Fruit fly (Drosophila melanogaster) whole organism, prepupa: ENCODE results near the gene Pura.
A peak's percentile ranks its signal among the peaks of the same experiment; 100 is the strongest.

Experiments
- Blimp-1 ChIP-seq: fragments of 200-800 bp; sonication (Bioruptor generic); optimal IDR thresholded peaks from 3 replicates; lab custom pipeline; 2017; ENCODE audit warnings: missing biosample characterization, missing genetic modification characterization, mild to moderate bottlenecking, moderate library complexity, missing genetic modification reagents
- CG10631 ChIP-seq: fragments of 200-800 bp; sonication (Bioruptor generic); optimal IDR thresholded peaks from 2 replicates; lab custom pipeline; 2016; ENCODE audit warnings: missing biosample characterization, missing genetic modification characterization
- CG11294 ChIP-seq: fragments of 200-800 bp; sonication (Bioruptor generic); IDR thresholded peaks from 2 replicates; pipeline ENCODE4 v1.3.6; 2022; ENCODE audit warnings: missing biosample characterization, missing genetic modification characterization
- CG11762 ChIP-seq: fragments of 200-800 bp; sonication (Bioruptor generic); optimal IDR thresholded peaks from 3 replicates; lab custom pipeline; 2016; ENCODE audit warnings: missing biosample characterization, missing genetic modification characterization; ENCODE audit not compliant: insufficient read depth
- CG11902 ChIP-seq: fragments of 200-800 bp; sonication (Bioruptor generic); optimal IDR thresholded peaks from 3 replicates; lab custom pipeline; 2016; ENCODE audit warnings: missing biosample characterization, missing genetic modification characterization
- CG1621 ChIP-seq: fragments of 200-800 bp; sonication (Bioruptor generic); optimal IDR thresholded peaks from 3 replicates; lab custom pipeline; 2018; ENCODE audit warnings: missing biosample characterization, mild to moderate bottlenecking, missing genetic modification characterization
- CG16779 ChIP-seq: fragments of 200-800 bp; sonication (Bioruptor generic); optimal IDR thresholded peaks from 3 replicates; lab custom pipeline; 2017; ENCODE audit warnings: missing biosample characterization, mild to moderate bottlenecking, missing genetic modification characterization
- CG3032 ChIP-seq: fragments of 200-800 bp; optimal IDR thresholded peaks from 2 replicates; lab custom pipeline; 2019; ENCODE audit warnings: missing biosample characterization, mild to moderate bottlenecking, missing genetic modification characterization, moderate library complexity
- CG31627 ChIP-seq: fragments of 200-800 bp; sonication (Bioruptor generic); optimal IDR thresholded peaks from 3 replicates; lab custom pipeline; 2016; ENCODE audit warnings: missing biosample characterization, missing genetic modification characterization
- CG34406 ChIP-seq: fragments of 200-800 bp; sonication (Bioruptor generic); optimal IDR thresholded peaks from 3 replicates; lab custom pipeline; 2016; ENCODE audit warnings: missing biosample characterization, missing genetic modification characterization
- CG3919 ChIP-seq: fragments of 200-800 bp; sonication (Bioruptor generic); optimal IDR thresholded peaks from 3 replicates; lab custom pipeline; 2016; ENCODE audit warnings: missing biosample characterization, missing genetic modification characterization
- CG4318 ChIP-seq: fragments of 200-800 bp; sonication (Bioruptor generic); optimal IDR thresholded peaks from 3 replicates; lab custom pipeline; 2017; ENCODE audit warnings: missing biosample characterization, mild to moderate bottlenecking, missing genetic modification characterization
- CG6163 ChIP-seq: fragments of 200-800 bp; sonication (Bioruptor generic); IDR thresholded peaks from 3 replicates; pipeline ENCODE4 v1.3.6; 2022; ENCODE audit warnings: missing biosample characterization, missing genetic modification characterization
- CG6276 ChIP-seq: fragments of 200-800 bp; sonication (Bioruptor generic); optimal IDR thresholded peaks from 2 replicates; lab custom pipeline; 2017; ENCODE audit warnings: missing biosample characterization, mild to moderate bottlenecking, missing genetic modification characterization
- CG6792 ChIP-seq: fragments of 200-800 bp; sonication (Bioruptor generic); optimal IDR thresholded peaks from 3 replicates; lab custom pipeline; 2016; ENCODE audit warnings: missing biosample characterization, missing genetic modification characterization
- CG7368 ChIP-seq: fragments of 200-800 bp; sonication (Bioruptor generic); optimal IDR thresholded peaks from 3 replicates; lab custom pipeline; 2016; ENCODE audit warnings: missing biosample characterization, missing genetic modification characterization
- CG8632 ChIP-seq: fragments of 200-800 bp; sonication (Bioruptor generic); optimal IDR thresholded peaks from 3 replicates; lab custom pipeline; 2016; ENCODE audit warnings: missing biosample characterization, missing genetic modification characterization
- CG9139 ChIP-seq: fragments of 200-800 bp; sonication (Bioruptor generic); optimal IDR thresholded peaks from 3 replicates; lab custom pipeline; 2017; ENCODE audit warnings: missing biosample characterization, mild to moderate bottlenecking, missing genetic modification characterization
- Eip75B ChIP-seq: fragments of 200-800 bp; sonication (Bioruptor generic); optimal IDR thresholded peaks from 3 replicates; lab custom pipeline; 2016; ENCODE audit warnings: missing biosample characterization, missing genetic modification characterization
- Eip78C ChIP-seq: fragments of 200-800 bp; sonication (Bioruptor generic); peaks from one replicate; lab custom pipeline; 2016; ENCODE audit warnings: missing biosample characterization, missing genetic modification characterization
- Eip93F ChIP-seq: fragments of 200-800 bp; sonication (Bioruptor generic); optimal IDR thresholded peaks from 2 replicates; lab custom pipeline; 2016; ENCODE audit warnings: missing biosample characterization, mild to moderate bottlenecking, missing genetic modification characterization
- Ets96B ChIP-seq: fragments of 200-800 bp; optimal IDR thresholded peaks from 2 replicates; lab custom pipeline; 2019; ENCODE audit warnings: missing biosample characterization, mild to moderate bottlenecking, missing genetic modification characterization, moderate library complexity
- Gug ChIP-seq: fragments of 200-800 bp; sonication (Bioruptor generic); IDR thresholded peaks from 2 replicates; pipeline ENCODE4 v1.3.6; 2022; ENCODE audit warnings: missing biosample characterization, missing genetic modification characterization
- Hr4 ChIP-seq: fragments of 200-800 bp; sonication (Bioruptor generic); optimal IDR thresholded peaks from 3 replicates; lab custom pipeline; 2016; ENCODE audit warnings: missing biosample characterization, missing genetic modification characterization
- Lpt ChIP-seq: fragments of 200-800 bp; sonication (Bioruptor generic); optimal IDR thresholded peaks from 3 replicates; lab custom pipeline; 2016; ENCODE audit warnings: missing biosample characterization, missing genetic modification characterization
- OdsH ChIP-seq: fragments of 200-800 bp; sonication (Bioruptor generic); optimal IDR thresholded peaks from 3 replicates; lab custom pipeline; 2016; ENCODE audit warnings: missing biosample characterization, missing genetic modification characterization
- Sox14 ChIP-seq: fragments of 200-800 bp; sonication (Bioruptor generic); optimal IDR thresholded peaks from 3 replicates; lab custom pipeline; 2016; ENCODE audit warnings: missing biosample characterization, missing genetic modification characterization
- Sox15 ChIP-seq: fragments of 200-800 bp; sonication (Bioruptor generic); optimal IDR thresholded peaks from 3 replicates; lab custom pipeline; 2016; ENCODE audit warnings: missing biosample characterization, missing genetic modification characterization
- achi ChIP-seq: fragments of 200-800 bp; sonication (Bioruptor generic); optimal IDR thresholded peaks from 3 replicates; lab custom pipeline; 2016; ENCODE audit warnings: missing biosample characterization, missing genetic modification characterization
- cyc ChIP-seq: fragments of 200-800 bp; sonication (Bioruptor generic); optimal IDR thresholded peaks from 3 replicates; lab custom pipeline; 2016; ENCODE audit warnings: missing biosample characterization, missing genetic modification characterization
- dac ChIP-seq: fragments of 200-800 bp; sonication (Bioruptor generic); optimal IDR thresholded peaks from 2 replicates; lab custom pipeline; 2017; ENCODE audit warnings: missing biosample characterization, mild to moderate bottlenecking, missing genetic modification characterization
- dsx ChIP-seq: fragments of 200-800 bp; optimal IDR thresholded peaks from 3 replicates; lab custom pipeline; 2019; ENCODE audit warnings: missing biosample characterization, mild to moderate bottlenecking, missing genetic modification characterization, moderate library complexity; ENCODE audit not compliant: poor library complexity, severe bottlenecking
- eg ChIP-seq: fragments of 200-800 bp; sonication (Bioruptor generic); IDR thresholded peaks from 3 replicates; pipeline ENCODE4 v1.3.6; 2022; ENCODE audit warnings: missing biosample characterization, missing genetic modification characterization
- fd85E ChIP-seq: fragments of 200-800 bp; sonication (Bioruptor generic); optimal IDR thresholded peaks from 3 replicates; lab custom pipeline; 2016; ENCODE audit warnings: missing biosample characterization, missing genetic modification characterization
- net ChIP-seq: fragments of 200-800 bp; sonication (Bioruptor generic); optimal IDR thresholded peaks from 3 replicates; lab custom pipeline; 2016; ENCODE audit warnings: missing biosample characterization, missing genetic modification characterization
- pdm3 ChIP-seq: fragments of 200-800 bp; sonication (Bioruptor generic); optimal IDR thresholded peaks from 3 replicates; lab custom pipeline; 2016; ENCODE audit warnings: missing biosample characterization, missing genetic modification characterization
- spab ChIP-seq: fragments of 200-800 bp; sonication (Bioruptor generic); optimal IDR thresholded peaks from 2 replicates; lab custom pipeline; 2017; ENCODE audit warnings: missing biosample characterization, mild to moderate bottlenecking, missing genetic modification characterization, missing genetic modification reagents
- ss ChIP-seq, 2 experiments: fragments of 200-800 bp; sonication (Bioruptor generic); optimal IDR thresholded peaks; 2 replicates in 1 of 2; 3 replicates in 1 of 2; lab custom pipeline; 2017 to 2018; ENCODE audit warnings: mild to moderate bottlenecking in 2 of 2, missing biosample characterization in 2 of 2, missing genetic modification characterization in 2 of 2, moderate library complexity in 1 of 2
- svp ChIP-seq: fragments of 200-800 bp; sonication (Bioruptor generic); peaks from one replicate; lab custom pipeline; 2016; ENCODE audit warnings: missing biosample characterization, missing genetic modification characterization

Gene Pura

DNA sequence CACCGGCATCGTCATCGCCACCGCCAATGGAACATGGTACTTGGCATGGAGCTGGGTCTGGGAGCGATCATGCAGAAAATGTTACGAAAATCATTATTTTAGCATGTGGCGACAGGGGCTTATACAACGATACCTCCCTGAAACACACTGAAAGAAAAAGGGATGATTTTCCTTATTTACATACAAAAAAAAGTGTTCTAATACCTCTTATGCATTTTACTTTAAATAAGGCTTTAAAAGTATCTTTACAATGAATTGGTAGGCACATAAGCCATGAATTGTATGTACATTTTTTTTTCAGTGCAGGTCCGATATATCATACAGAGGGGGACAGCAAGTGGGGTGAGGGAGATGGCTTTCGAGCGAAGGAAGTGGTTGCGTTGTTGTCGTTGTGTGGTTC, 21.3 kb downstream of the Pura start (continued):
- TF ChIP-seq CG4318 (GFP tag; lab: Kevin White, UChicago) (peak; percentile 13), CG11762 (GFP tag; lab: Kevin White, UChicago) (peak; percentile 47), CG9139 (peak; percentile 37), dsx (peak; percentile 42), CG7368 (peak; percentile 42), CG6792 (peak; percentile 70), achi (GFP tag; lab: Kevin White, UChicago) (peak; percentile 69), Blimp-1 (GFP tag; lab: Kevin White, UChicago) (no peak), Lpt (GFP tag; lab: Kevin White, UChicago) (no peak), eg (peak; percentile 54; the same call in 2 of the 3 replicates), CG6163 (GFP tag; lab: Robert Waterston, UW) (peak; percentile 80), Eip78C (GFP tag; lab: Kevin White, UChicago) (peak; percentile 93), svp (GFP tag; lab: Kevin White, UChicago) (peak; percentile 90), CG3919 (GFP tag; lab: Kevin White, UChicago) (peak; percentile 74), fd85E (GFP tag; lab: Kevin White, UChicago) (no peak), CG1621 (tag; lab: Kevin White, UChicago) (peak; percentile 58), net (GFP tag; lab: Kevin White, UChicago) (peak; percentile 69), Eip93F (GFP tag; lab: Kevin White, UChicago) (peak; percentile 21), Hr4 (GFP tag; lab: Kevin White, UChicago) (peak; percentile 69), spab (GFP tag; lab: Kevin White, UChicago) (peak; percentile 39), CG31627 (peak; percentile 81), CG8632 (GFP tag; lab: Kevin White, UChicago) (peak; percentile 58), Ets96B (tag; lab: Kevin White, UChicago) (peak; percentile 62)

- TF ChIP-seq OdsH (no peak), Sox15 (GFP tag; lab: Kevin White, UChicago) (no peak), Gug (GFP tag; lab: Robert Waterston, UW) (peak; percentile 72), ss (GFP tag; optimal IDR thresholded peaks at IDR 0.05; lab: Kevin White, UChicago) (no peak), spab (GFP tag; lab: Kevin White, UChicago) (no peak), CG6163 (GFP tag; lab: Robert Waterston, UW) (peak; percentile 75), Sox14 (GFP tag; lab: Kevin White, UChicago) (no peak), CG4318 (GFP tag; lab: Kevin White, UChicago) (no peak), CG11902 (GFP tag; lab: Kevin White, UChicago) (no peak), CG6276 (peak; percentile 68), pdm3 (GFP tag; lab: Kevin White, UChicago) (no peak), fd85E (GFP tag; lab: Kevin White, UChicago) (no peak), dac (no peak), CG3032 (no peak), CG10631 (no peak), CG34406 (GFP tag; lab: Kevin White, UChicago) (no peak), CG6792 (no peak), CG9139 (no peak), eg (peak; percentile 83), cyc (GFP tag; lab: Kevin White, UChicago) (no peak), Eip75B (GFP tag; lab: Kevin White, UChicago) (peak; percentile 22), Lpt (GFP tag; lab: Kevin White, UChicago) (peak; percentile 51), CG16779 (tag; lab: Kevin White, UChicago) (no peak), Eip78C (GFP tag; lab: Kevin White, UChicago) (peak; percentile 80), CG11294 (GFP tag; lab: Robert Waterston, UW) (peak; percentile 56; the same call in 1 of the 2 replicates), CG3919 (GFP tag; lab: Kevin White, UChicago) (peak; percentile 30)
Observed at dm6 chr3L:7617436-7617979, 24.6 kb downstream of the Pura start.
